Worm (Caenorhabditis elegans): ENCODE data around the gene Y34B4A.2.
A peak's percentile ranks its signal among the peaks of the same experiment; 100 is the strongest.

The Y34B4A.2 gene

DNA sequence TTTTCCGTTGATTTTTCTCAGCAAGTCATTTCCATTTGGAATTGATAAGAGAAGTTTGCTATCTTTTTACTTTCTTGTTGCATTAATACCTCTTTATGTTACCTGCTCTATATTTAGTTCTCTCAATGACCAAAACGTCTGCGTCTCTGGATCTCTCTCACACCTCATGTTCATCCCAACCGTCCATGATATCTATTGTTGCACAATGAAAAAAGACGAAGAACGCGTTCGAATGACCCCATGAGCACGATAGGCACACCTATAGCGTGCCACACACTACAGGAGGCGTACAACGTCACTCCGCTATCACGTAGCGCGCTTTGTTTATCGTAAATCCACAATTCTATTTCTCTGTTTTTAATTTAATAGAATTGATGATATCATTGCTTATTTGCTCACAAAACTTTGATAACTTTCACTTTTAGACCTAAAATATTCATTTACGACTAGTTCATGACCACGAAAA is at the start of gene Y34B4A.2:
Gene Y34B4A.2 (plus strand): TSS at position 328 of the 466 bp plus-strand sequence.
- TF ChIP-seq nfya-2 (GFP tag; IDR thresholded peaks at IDR 0.05) (no peak), zim-3 (tag; optimal IDR thresholded peaks at IDR 0.05) (no peak), tlf-1 (GFP tag; optimal IDR thresholded peaks at IDR 0.05) (no peak), dpl-1 (GFP tag; optimal IDR thresholded peaks at IDR 0.05) (no peak), ZK185.1 (tag; optimal IDR thresholded peaks at IDR 0.05; ENCODE audit: poor library complexity, severe bottlenecking) (peak; percentile 22), B0336.3 (GFP tag; IDR thresholded peaks at IDR 0.05) (no peak), bed-1 (GFP tag; IDR thresholded peaks at IDR 0.05) (no peak), attf-3 (GFP tag; conservative IDR thresholded peaks at IDR 0.05) (peak; percentile 92), attf-5 (GFP tag; optimal IDR thresholded peaks at IDR 0.05) (peak; percentile 29), cebp-1 (GFP tag; IDR thresholded peaks at IDR 0.05) (no peak), cebp-1 (tag; optimal IDR thresholded peaks at IDR 0.05) (peak; percentile 62), lsl-1 (GFP tag; optimal IDR thresholded peaks at IDR 0.05) (no peak), mel-28 (tag; optimal IDR thresholded peaks at IDR 0.05; ENCODE audit: borderline replicate concordance) (no peak), mxl-1 (tag; optimal IDR thresholded peaks at IDR 0.05) (no peak), lsy-27 (tag; optimal IDR thresholded peaks at IDR 0.05; ENCODE audit: borderline replicate concordance, insufficient read depth) (no peak), hrde-1 (tag; optimal IDR thresholded peaks at IDR 0.05; ENCODE audit: borderline replicate concordance) (no peak), snpc-4 (GFP tag; optimal IDR thresholded peaks at IDR 0.05) (no peak), snpc-4 (tag; optimal IDR thresholded peaks at IDR 0.05) (peak in 1 of 4 experiments; percentile 2), C06A6.2 (GFP tag; conservative IDR thresholded peaks at IDR 0.05) (no peak), Y53G8AR.9 (GFP tag; conservative IDR thresholded peaks at IDR 0.05) (no peak), nhr-80 (tag; optimal IDR thresholded peaks at IDR 0.05) (peak; percentile 88), let-526 (GFP tag; IDR thresholded peaks at IDR 0.05) (0 out of 2 replicates have a peak, but pooled peaks have one; percentile 18), F10E7.11 (tag; optimal IDR thresholded peaks at IDR 0.05) (no peak), Y79H2A.3 (GFP tag; conservative IDR thresholded peaks at IDR 0.05) (no peak), dox-1 (GFP tag; IDR thresholded peaks at IDR 0.05) (0 out of 2 replicates have a peak, but pooled peaks have one; percentile 40), ccch-3 (GFP tag; optimal IDR thresholded peaks at IDR 0.05) (no peak), egl-44 (GFP tag; IDR thresholded peaks at IDR 0.05) (no peak), unc-130 (GFP tag; optimal IDR thresholded peaks at IDR 0.05) (no peak), mcd-1 (GFP tag; IDR thresholded peaks at IDR 0.05) (no peak), Y53F4B.3 (GFP tag; IDR thresholded peaks at IDR 0.05) (no peak), hsf-1 (GFP tag; IDR thresholded peaks at IDR 0.05) (no peak), hmg-1.2 (GFP tag; IDR thresholded peaks at IDR 0.05) (no peak), D2030.7 (GFP tag; IDR thresholded peaks at IDR 0.05) (no peak), snpc-1.1 (tag; optimal IDR thresholded peaks at IDR 0.05; ENCODE audit: insufficient read depth) (no peak), somi-1 (GFP tag; optimal IDR thresholded peaks at IDR 0.05) (no peak), aptf-3 (GFP tag; IDR thresholded peaks at IDR 0.05) (no peak), efl-1 (GFP tag; optimal IDR thresholded peaks at IDR 0.05) (no peak), repo-1 (tag; optimal IDR thresholded peaks at IDR 0.05) (no peak), B0261.1 (tag; optimal IDR thresholded peaks at IDR 0.05) (no peak), gei-17 (GFP tag; optimal IDR thresholded peaks at IDR 0.05) (no peak), lin-40 (tag; optimal IDR thresholded peaks at IDR 0.05) (no peak), cebp-2 (GFP tag; IDR thresholded peaks at IDR 0.05) (no peak), atf-7 (tag; optimal IDR thresholded peaks at IDR 0.05) (peak; percentile 28), ztf-18 (tag; optimal IDR thresholded peaks at IDR 0.05) (peak; percentile 8)
